Fruit fly (Drosophila melanogaster): ENCODE data around the gene PIG-P.

PIG-P gene

DNA sequence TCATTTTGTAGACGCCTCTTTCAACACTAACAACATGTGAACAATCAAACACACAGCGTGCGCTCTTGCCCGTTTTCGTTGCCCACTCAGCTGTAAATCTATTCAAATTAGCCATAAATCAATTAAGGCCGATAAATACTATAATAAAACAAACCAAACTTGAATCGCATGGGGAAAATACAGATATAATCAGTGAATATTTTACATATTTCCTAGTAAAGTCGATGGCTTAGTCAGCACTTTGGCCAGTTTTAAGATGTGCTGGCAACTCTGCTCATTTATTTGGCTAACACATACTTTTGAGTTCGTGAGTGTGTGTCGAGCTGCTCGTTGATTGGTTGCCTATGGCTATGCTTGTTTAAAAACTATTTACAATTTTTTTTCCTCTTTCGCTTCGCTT lies 41.2 kb upstream of the PIG-P start (continued):
- no peak for TF ChIP-seq gsb-n (tag; optimal IDR thresholded peaks at IDR 0.05)
- no peak for TF ChIP-seq CG42726 (GFP tag; IDR thresholded peaks at IDR 0.05; ENCODE audit: partially characterized antibody)
- TF ChIP-seq wek (GFP tag; optimal IDR thresholded peaks at IDR 0.05): no peak
- TF ChIP-seq CG1603 (tag; optimal IDR thresholded peaks at IDR 0.05): peak; percentile 61
- TF ChIP-seq CG7987 (GFP tag; optimal IDR thresholded peaks at IDR 0.05): no peak
- no peak for TF ChIP-seq gem (tag; optimal IDR thresholded peaks at IDR 0.05)
- no peak for TF ChIP-seq CG4854 (GFP tag; optimal IDR thresholded peaks at IDR 0.05)
- TF ChIP-seq jumu (GFP tag; optimal IDR thresholded peaks at IDR 0.05): no peak
- TF ChIP-seq oc (tag; optimal IDR thresholded peaks at IDR 0.05): peak; percentile 5
- TF ChIP-seq dimm (GFP tag; IDR thresholded peaks at IDR 0.05): peak; percentile 18; the same call in 1 of the 2 replicates
- TF ChIP-seq CG11093 (GFP tag; IDR thresholded peaks at IDR 0.05): no peak
- no peak for TF ChIP-seq MESR4 (GFP tag; optimal IDR thresholded peaks at IDR 0.05)
- TF ChIP-seq Dip2 (GFP tag; IDR thresholded peaks at IDR 0.05): no peak
- TF ChIP-seq hbn (GFP tag; IDR thresholded peaks at IDR 0.05; ENCODE audit: partially characterized antibody): no peak
- TF ChIP-seq CkIIα-i1 (GFP tag; IDR thresholded peaks at IDR 0.05): no peak
- peak; percentile 35 for TF ChIP-seq Hsf (GFP tag; optimal IDR thresholded peaks at IDR 0.05)
- TF ChIP-seq gro (GFP tag; optimal IDR thresholded peaks at IDR 0.05): no peak
- no peak for TF ChIP-seq CG2199 (GFP tag; IDR thresholded peaks at IDR 0.05)
- no peak for TF ChIP-seq H15 (GFP tag; IDR thresholded peaks at IDR 0.05)
- TF ChIP-seq Hey (tag; optimal IDR thresholded peaks at IDR 0.05): no peak
- TF ChIP-seq GATAe (GFP tag; conservative IDR thresholded peaks at IDR 0.05): no peak
- no peak for TF ChIP-seq caup (GFP tag; optimal IDR thresholded peaks at IDR 0.05; ENCODE audit: severe bottlenecking)
- no peak for TF ChIP-seq CG10274 (GFP tag; optimal IDR thresholded peaks at IDR 0.05)
- TF ChIP-seq CG6791 (GFP tag; IDR thresholded peaks at IDR 0.05; ENCODE audit: partially characterized antibody): no peak
- TF ChIP-seq chif (GFP tag; optimal IDR thresholded peaks at IDR 0.05): no peak
- peak; percentile 1 for TF ChIP-seq crc (GFP tag; optimal IDR thresholded peaks at IDR 0.05)
- TF ChIP-seq jing (GFP tag; optimal IDR thresholded peaks at IDR 0.05): no peak
- peak; percentile 23 for TF ChIP-seq her (GFP tag; optimal IDR thresholded peaks at IDR 0.05)
- no peak for TF ChIP-seq yki (optimal IDR thresholded peaks at IDR 0.05)
- TF ChIP-seq fd64A (GFP tag; optimal IDR thresholded peaks at IDR 0.05): no peak
- TF ChIP-seq schlank (tag; optimal IDR thresholded peaks at IDR 0.05): no peak
- 0 out of 2 replicates have a peak, but pooled peaks have one; percentile 4 for TF ChIP-seq esg (GFP tag; conservative IDR thresholded peaks at IDR 0.05)
- no peak for TF ChIP-seq C15 (GFP tag; IDR thresholded peaks at IDR 0.05)
- TF ChIP-seq CHES-1-like (GFP tag; optimal IDR thresholded peaks at IDR 0.05): peak; percentile 5
- TF ChIP-seq CG2120 (GFP tag; optimal IDR thresholded peaks at IDR 0.05): peak; percentile 41
- TF ChIP-seq row (GFP tag; IDR thresholded peaks at IDR 0.05): peak; percentile 32; the same call in 1 of the 3 replicates
- peak; percentile 8 for TF ChIP-seq CG10543 (GFP tag; optimal IDR thresholded peaks at IDR 0.05)
- TF ChIP-seq CG17361 (GFP tag; IDR thresholded peaks at IDR 0.05): peak; percentile 14; the same call in 1 of the 3 replicates
- TF ChIP-seq Lpt (GFP tag; optimal IDR thresholded peaks at IDR 0.05): no peak
- no peak for TF ChIP-seq dmrt99B (tag; optimal IDR thresholded peaks at IDR 0.05)
- TF ChIP-seq Lhr (GFP tag; optimal IDR thresholded peaks at IDR 0.05): no peak
- no peak for TF ChIP-seq CG10147 (GFP tag; optimal IDR thresholded peaks at IDR 0.05)
- TF ChIP-seq vvl (GFP tag; IDR thresholded peaks at IDR 0.05): no peak; the same call in 1 of the 2 replicates
- no peak for TF ChIP-seq Gug (GFP tag; IDR thresholded peaks at IDR 0.05)
- peak; percentile 7 for TF ChIP-seq ab (GFP tag; optimal IDR thresholded peaks at IDR 0.05)
- peak; percentile 46 for TF ChIP-seq sd (tag; optimal IDR thresholded peaks at IDR 0.05)
- TF ChIP-seq CG6254 (GFP tag; optimal IDR thresholded peaks at IDR 0.05): no peak
- TF ChIP-seq lilli (GFP tag; optimal IDR thresholded peaks at IDR 0.05): peak; percentile 46
- TF ChIP-seq mld (GFP tag; IDR thresholded peaks at IDR 0.05; ENCODE audit: partially characterized antibody): no peak
- TF ChIP-seq CG31441 (GFP tag; IDR thresholded peaks at IDR 0.05): peak; percentile 7; the same call in 1 of the 2 replicates
- TF ChIP-seq dm (GFP tag; optimal IDR thresholded peaks at IDR 0.05): no peak

Measured in whole organism, embryonic.